Fruit fly (Drosophila melanogaster) whole organism, pupa: ENCODE measurements around the gene Srr.

Experiments used
- CG10348 ChIP-seq: fragments of 200-800 bp; sonication (Bioruptor generic); IDR thresholded peaks from 2 replicates; pipeline ENCODE4 v1.3.6; 2022; ENCODE audit warnings: missing biosample characterization, missing genetic modification characterization
- CG12605 ChIP-seq: fragments of 200-800 bp; sonication (Bioruptor generic); IDR thresholded peaks from 2 replicates; pipeline ENCODE4 v1.3.6; 2022; ENCODE audit warnings: missing biosample characterization, missing genetic modification characterization
- CG13204 ChIP-seq: fragments of 200-800 bp; sonication (Bioruptor generic); optimal IDR thresholded peaks from 2 replicates; lab custom pipeline; 2018; ENCODE audit warnings: missing biosample characterization, mild to moderate bottlenecking, missing genetic modification characterization, moderate library complexity
- CG14655 ChIP-seq: fragments of 200-800 bp; sonication (Bioruptor generic); optimal IDR thresholded peaks from 3 replicates; lab custom pipeline; 2017; ENCODE audit warnings: mild to moderate bottlenecking, missing biosample characterization, missing genetic modification reagents, missing genetic modification characterization
- CG15710 ChIP-seq: fragments of 200-800 bp; sonication (Bioruptor generic); optimal IDR thresholded peaks from 2 replicates; lab custom pipeline; 2018; ENCODE audit warnings: missing biosample characterization, mild to moderate bottlenecking, missing genetic modification characterization, moderate library complexity
- CG17806 ChIP-seq: fragments of 200-800 bp; sonication (Bioruptor generic); optimal IDR thresholded peaks from 2 replicates; lab custom pipeline; 2018; ENCODE audit warnings: missing biosample characterization, mild to moderate bottlenecking, missing genetic modification characterization, moderate library complexity
- CG32121 ChIP-seq: fragments of 200-800 bp; sonication (Bioruptor generic); IDR thresholded peaks from 2 replicates; pipeline ENCODE4 v1.3.6; 2022; ENCODE audit warnings: missing biosample characterization, missing genetic modification characterization
- CG34367 ChIP-seq: fragments of 200-800 bp; sonication (Bioruptor generic); optimal IDR thresholded peaks from 2 replicates; lab custom pipeline; 2018; ENCODE audit warnings: missing biosample characterization, mild to moderate bottlenecking, missing genetic modification characterization
- CG4496 ChIP-seq: fragments of 200-800 bp; sonication (Bioruptor generic); IDR thresholded peaks from 3 replicates; pipeline ENCODE4 v1.3.6; 2022; ENCODE audit warnings: missing biosample characterization, missing genetic modification characterization
- CG8159 ChIP-seq: fragments of 200-800 bp; sonication (Bioruptor generic); optimal IDR thresholded peaks from 3 replicates; lab custom pipeline; 2018; ENCODE audit warnings: missing biosample characterization, mild to moderate bottlenecking, missing genetic modification characterization, moderate library complexity
- CG8301 ChIP-seq: fragments of 200-800 bp; sonication (Bioruptor generic); optimal IDR thresholded peaks from 2 replicates; lab custom pipeline; 2018; ENCODE audit warnings: missing biosample characterization, mild to moderate bottlenecking, missing genetic modification characterization
- CG9948 ChIP-seq: fragments of 200-800 bp; sonication (Bioruptor generic); optimal IDR thresholded peaks from 2 replicates; lab custom pipeline; 2018; ENCODE audit warnings: missing biosample characterization, mild to moderate bottlenecking, missing genetic modification characterization, moderate library complexity
- D1 ChIP-seq: fragments of 200-800 bp; sonication (Bioruptor generic); optimal IDR thresholded peaks from 2 replicates; lab custom pipeline; 2018; ENCODE audit warnings: missing biosample characterization, mild to moderate bottlenecking, missing genetic modification characterization, moderate library complexity
- EcR ChIP-seq: fragments of 200-800 bp; sonication (Bioruptor generic); optimal IDR thresholded peaks from 3 replicates; lab custom pipeline; 2019; ENCODE audit warnings: missing biosample characterization, missing genetic modification characterization, mild to moderate bottlenecking, moderate library complexity, missing genetic modification reagents
- Ets98B ChIP-seq: fragments of 200-800 bp; sonication (Bioruptor generic); IDR thresholded peaks from 2 replicates; pipeline ENCODE4 v1.3.6; 2022; ENCODE audit warnings: missing biosample characterization, missing genetic modification characterization
- Pif1A ChIP-seq: fragments of 200-800 bp; sonication (Bioruptor generic); optimal IDR thresholded peaks from 3 replicates; lab custom pipeline; 2016; ENCODE audit warnings: missing biosample characterization, missing genetic modification characterization
- Pif1B ChIP-seq: fragments of 200-800 bp; sonication (Bioruptor generic); optimal IDR thresholded peaks from 3 replicates; lab custom pipeline; 2016; ENCODE audit warnings: missing biosample characterization, missing genetic modification characterization
- Snoo ChIP-seq: fragments of 200-800 bp; sonication (Bioruptor generic); optimal IDR thresholded peaks from 3 replicates; lab custom pipeline; 2017; ENCODE audit warnings: missing biosample characterization, mild to moderate bottlenecking, missing genetic modification characterization, inconsistent platforms
- fd96Ca ChIP-seq: fragments of 200-800 bp; sonication (Bioruptor generic); IDR thresholded peaks from 3 replicates; pipeline ENCODE4 v1.3.6; 2022; ENCODE audit warnings: missing biosample characterization, missing genetic modification characterization
- gl ChIP-seq: fragments of 200-800 bp; sonication (Bioruptor generic); optimal IDR thresholded peaks from 2 replicates; lab custom pipeline; 2018; ENCODE audit warnings: missing biosample characterization, mild to moderate bottlenecking, missing genetic modification characterization
- rn ChIP-seq: fragments of 200-800 bp; sonication (Bioruptor generic); IDR thresholded peaks from 2 replicates; pipeline ENCODE4 v1.3.6; 2022; ENCODE audit warnings: missing biosample characterization, missing genetic modification characterization

Gene Srr

dm6 chr3R:9395998-9396397, 30.8 kb downstream of the Srr start:
- TF ChIP-seq Snoo (tag; lab: Kevin White, UChicago), result no peak
- no peak for TF ChIP-seq rn (GFP tag; lab: Robert Waterston, UW)
- no peak for TF ChIP-seq Pif1A (GFP tag; lab: Kevin White, UChicago)
- no peak for TF ChIP-seq Ets98B
- TF ChIP-seq CG8159 (tag; lab: Kevin White, UChicago), result no peak
- no peak for TF ChIP-seq Pif1B
- no peak for TF ChIP-seq CG9948
- no peak for TF ChIP-seq CG32121 (GFP tag; lab: Robert Waterston, UW)
- no peak for TF ChIP-seq D1
- TF ChIP-seq CG17806 (tag; lab: Kevin White, UChicago), result no peak
- TF ChIP-seq CG8301 (tag; lab: Kevin White, UChicago), result no peak
- no peak for TF ChIP-seq CG10348 (GFP tag; lab: Robert Waterston, UW)
- no peak for TF ChIP-seq EcR (GFP tag; lab: Kevin White, UChicago)
- TF ChIP-seq CG4496, result no peak
- no peak for TF ChIP-seq gl
- TF ChIP-seq, all 21 proteins: peak for 0

dm6 chr3R:9397890-9398289, 32.7 kb downstream of the Srr start, which contains the start of gene Or85f:
Gene Or85f, plus strand, starts transcription at chr3R:9398190.
- TF ChIP-seq CG15710, result no peak
- TF ChIP-seq gl, result no peak
- TF ChIP-seq EcR (GFP tag; lab: Kevin White, UChicago), result no peak
- no peak for TF ChIP-seq Pif1B
- TF ChIP-seq rn (GFP tag; lab: Robert Waterston, UW), result no peak
- no peak for TF ChIP-seq Pif1A (GFP tag; lab: Kevin White, UChicago)
- TF ChIP-seq Ets98B, result no peak
- no peak for TF ChIP-seq CG9948
- no peak for TF ChIP-seq CG34367 (tag; lab: Kevin White, UChicago)
- TF ChIP-seq CG32121 (GFP tag; lab: Robert Waterston, UW), result no peak
- TF ChIP-seq CG4496, result no peak
- TF ChIP-seq, all 21 proteins: peak for 0

- no peak for TF ChIP-seq CG14655 (GFP tag; lab: Kevin White, UChicago)
- TF ChIP-seq CG17806 (tag; lab: Kevin White, UChicago), result no peak
- no peak for TF ChIP-seq fd96Ca (GFP tag; lab: Robert Waterston, UW)
- no peak for TF ChIP-seq CG34367 (tag; lab: Kevin White, UChicago)
- TF ChIP-seq CG8301 (tag; lab: Kevin White, UChicago), result no peak
- no peak for TF ChIP-seq CG8159 (tag; lab: Kevin White, UChicago)
- TF ChIP-seq CG32121 (GFP tag; lab: Robert Waterston, UW), result no peak
- TF ChIP-seq rn (GFP tag; lab: Robert Waterston, UW), result no peak
- no peak for TF ChIP-seq CG12605
- TF ChIP-seq D1, result no peak
- TF ChIP-seq Ets98B, result no peak
- TF ChIP-seq CG10348 (GFP tag; lab: Robert Waterston, UW), result no peak
- TF ChIP-seq gl, result no peak
- TF ChIP-seq CG15710, result no peak
- TF ChIP-seq, all 21 proteins: peak for 0
Observed at dm6 chr3R:9399074-9399473, 33.9 kb downstream of the Srr start.

dm6 chr3R:9399951-9400392, 34.8 kb downstream of the Srr start, which contains the start of gene CG34117:
Gene CG34117, minus strand, starts transcription at chr3R:9400053.
- peak; percentile 56 for TF ChIP-seq CG14655 (GFP tag; lab: Kevin White, UChicago)
- TF ChIP-seq CG15710, result peak; percentile 63
- TF ChIP-seq CG17806 (tag; lab: Kevin White, UChicago), result peak; percentile 71
- TF ChIP-seq CG32121 (GFP tag; lab: Robert Waterston, UW), result peak; percentile 77
- peak; percentile 71 for TF ChIP-seq CG8159 (tag; lab: Kevin White, UChicago)
- TF ChIP-seq D1, result no peak
- peak; percentile 66 for TF ChIP-seq Snoo (tag; lab: Kevin White, UChicago)
- TF ChIP-seq Pif1A (GFP tag; lab: Kevin White, UChicago), result peak; percentile 69
- TF ChIP-seq Pif1B, result peak; percentile 24
- peak; percentile 51 for TF ChIP-seq CG8301 (tag; lab: Kevin White, UChicago)
- TF ChIP-seq CG10348 (GFP tag; lab: Robert Waterston, UW), result no peak
- TF ChIP-seq EcR (GFP tag; lab: Kevin White, UChicago), result no peak
- TF ChIP-seq gl, result peak; percentile 10
- TF ChIP-seq CG4496, result peak; percentile 80
- no peak for TF ChIP-seq CG13204
- TF ChIP-seq rn (GFP tag; lab: Robert Waterston, UW), result no peak
- peak; percentile 55 for TF ChIP-seq CG12605
- peak; percentile 79 for TF ChIP-seq Ets98B
- TF ChIP-seq fd96Ca (GFP tag; lab: Robert Waterston, UW), result no peak
- TF ChIP-seq CG9948, result peak; percentile 58
- peak; percentile 54 for TF ChIP-seq CG34367 (tag; lab: Kevin White, UChicago)

- TF ChIP-seq CG32121 (GFP tag; lab: Robert Waterston, UW), result peak; percentile 95
- TF ChIP-seq CG4496, result peak; percentile 95
- TF ChIP-seq CG9948, result peak; percentile 81
- peak; percentile 90 for TF ChIP-seq CG8159 (tag; lab: Kevin White, UChicago)
- TF ChIP-seq EcR (GFP tag; lab: Kevin White, UChicago), result peak; percentile 32
- no peak for TF ChIP-seq CG13204
- peak; percentile 90 for TF ChIP-seq CG15710
- peak; percentile 84 for TF ChIP-seq CG17806 (tag; lab: Kevin White, UChicago)
- TF ChIP-seq CG14655 (GFP tag; lab: Kevin White, UChicago), result no peak
- peak; percentile 89 for TF ChIP-seq CG12605
- peak; percentile 86 for TF ChIP-seq rn (GFP tag; lab: Robert Waterston, UW)
- TF ChIP-seq CG10348 (GFP tag; lab: Robert Waterston, UW), result peak; percentile 41; the same call in 1 of the 2 replicates
- TF ChIP-seq D1, result no peak
- no peak for TF ChIP-seq Pif1A (GFP tag; lab: Kevin White, UChicago)
- no peak for TF ChIP-seq CG8301 (tag; lab: Kevin White, UChicago)
- peak; percentile 81 for TF ChIP-seq CG34367 (tag; lab: Kevin White, UChicago)
- TF ChIP-seq Snoo (tag; lab: Kevin White, UChicago), result peak; percentile 91
- peak; percentile 77; the same call in 2 of the 3 replicates for TF ChIP-seq fd96Ca (GFP tag; lab: Robert Waterston, UW)
- peak; percentile 75 for TF ChIP-seq gl
- no peak for TF ChIP-seq Pif1B
- peak; percentile 93 for TF ChIP-seq Ets98B
Observed at dm6 chr3R:9401127-9401603, 36.0 kb downstream of the Srr start, which contains the start of the genes RpL34b and CG8132. Gene RpL34b, minus strand, starts transcription at chr3R:9401226. Gene CG8132, plus strand, starts transcription at chr3R:9401495.
